Worm (Caenorhabditis elegans) whole organism, early embryonic: ENCODE data around the gene F52H2.1.
A peak's percentile ranks its signal among the peaks of the same experiment; 100 is the strongest.

Experiments
- B0310.2 ChIP-seq: sonication (generic microtip); optimal IDR thresholded peaks from 2 replicates; lab custom pipeline; 2016; ENCODE audit warnings: mild to moderate bottlenecking, missing genetic modification characterization, missing compliant biosample characterization
- F13C5.2 ChIP-seq: sonication (generic microtip); optimal IDR thresholded peaks from 2 replicates; lab custom pipeline; 2017; ENCODE audit warnings: mild to moderate bottlenecking, missing genetic modification characterization, inconsistent platforms, missing compliant biosample characterization
- aly-1 ChIP-seq: sonication (generic microtip); optimal IDR thresholded peaks from 2 replicates; lab custom pipeline; 2016; ENCODE audit warnings: missing genetic modification characterization, missing compliant biosample characterization
- ama-1 ChIP-seq: fragments of 150-350 bp; optimal IDR thresholded peaks from 2 replicates; lab custom pipeline; 2014
- ceh-13 ChIP-seq: fragments of 200-800 bp; sonication (Bioruptor generic); optimal IDR thresholded peaks from 2 replicates; lab custom pipeline; 2018; ENCODE audit warnings: mild to moderate bottlenecking, missing genetic modification characterization, missing compliant biosample characterization
- ceh-36 ChIP-seq: sonication (generic microtip); optimal IDR thresholded peaks from 2 replicates; lab custom pipeline; 2016; ENCODE audit warnings: missing genetic modification characterization, inconsistent platforms, missing compliant biosample characterization
- ets-7 ChIP-seq: sonication (generic microtip); optimal IDR thresholded peaks from 2 replicates; lab custom pipeline; 2016; ENCODE audit warnings: missing genotype, missing genetic modification characterization, missing compliant biosample characterization
- flt-1 ChIP-seq: fragments of 200-800 bp; sonication (Bioruptor generic); IDR thresholded peaks from 2 replicates; pipeline ENCODE4 v1.3.6; 2022; ENCODE audit warnings: missing genetic modification characterization, missing compliant biosample characterization
- hmbx-1 ChIP-seq: sonication (generic microtip); optimal IDR thresholded peaks from 2 replicates; lab custom pipeline; 2016; ENCODE audit warnings: mild to moderate bottlenecking, missing genetic modification characterization, missing compliant biosample characterization
- hmg-4 ChIP-seq: fragments of 200-800 bp; sonication (Bioruptor generic); optimal IDR thresholded peaks from 2 replicates; lab custom pipeline; 2018; ENCODE audit warnings: mild to moderate bottlenecking, missing genetic modification characterization, missing compliant biosample characterization
- hnd-1 ChIP-seq: sonication (generic microtip); optimal IDR thresholded peaks from 2 replicates; lab custom pipeline; 2016; ENCODE audit warnings: missing genetic modification characterization, missing compliant biosample characterization
- pes-1 ChIP-seq: fragments of 200-800 bp; sonication (Bioruptor generic); IDR thresholded peaks from 2 replicates; pipeline ENCODE4 v1.3.6; 2022; ENCODE audit warnings: missing genetic modification reagents, missing genetic modification characterization, missing compliant biosample characterization
- scrt-1 ChIP-seq: fragments of 200-800 bp; sonication (Bioruptor generic); IDR thresholded peaks from 2 replicates; pipeline ENCODE4 v1.3.6; 2022; ENCODE audit warnings: missing genetic modification characterization, missing compliant biosample characterization
- sea-1 ChIP-seq: fragments of 200-800 bp; sonication (Bioruptor generic); conservative IDR thresholded peaks from 2 replicates; pipeline ENCODE4 v1.3.6; 2022; ENCODE audit warnings: missing genetic modification characterization, missing compliant biosample characterization
- tbx-11 ChIP-seq: fragments of 200-800 bp; sonication (Bioruptor generic); IDR thresholded peaks from 2 replicates; pipeline ENCODE4 v1.3.6; 2022; ENCODE audit warnings: missing genetic modification characterization, missing compliant biosample characterization
- tbx-37 ChIP-seq: fragments of 200-800 bp; sonication (Bioruptor generic); conservative IDR thresholded peaks from 2 replicates; pipeline ENCODE4 v1.3.6; 2022; ENCODE audit warnings: missing genetic modification reagents, missing genetic modification characterization, missing compliant biosample characterization
- tra-4 ChIP-seq: sonication (generic microtip); optimal IDR thresholded peaks from 2 replicates; lab custom pipeline; 2017; ENCODE audit warnings: missing genetic modification characterization, missing compliant biosample characterization

F52H2.1 gene

DNA sequence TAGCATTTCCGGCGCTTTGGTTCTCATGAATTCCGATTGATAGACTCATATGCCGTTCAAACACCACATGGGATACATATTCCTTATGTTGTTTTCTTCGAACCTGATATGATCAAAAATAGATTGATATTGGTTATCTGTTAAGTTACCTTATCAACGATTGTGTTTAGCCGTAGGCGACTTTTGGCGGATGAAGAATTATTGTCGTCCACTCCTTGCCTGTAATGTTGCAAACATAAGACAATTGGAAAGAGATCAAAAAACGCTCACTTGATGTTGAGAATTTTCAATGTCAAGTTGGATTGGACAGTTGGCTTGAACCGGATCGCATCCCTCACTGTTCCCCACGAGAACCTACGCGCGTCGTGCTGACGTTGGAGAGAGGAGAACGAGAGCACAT is 5.1 kb upstream of the F52H2.1 start:
- no peak for TF ChIP-seq hnd-1 (tag; lab: Kevin White, UChicago)
- TF ChIP-seq ceh-13 = no peak
- no peak for TF ChIP-seq tra-4 (tag; lab: Kevin White, UChicago)
- no peak for TF ChIP-seq tbx-37 (GFP tag; lab: Robert Waterston, UW)
- TF ChIP-seq hmg-4 (GFP tag; lab: Kevin White, UChicago) = no peak
- TF ChIP-seq hmbx-1 (tag; lab: Kevin White, UChicago) = no peak
- TF ChIP-seq ama-1 = no peak
- TF ChIP-seq scrt-1 (GFP tag; lab: Robert Waterston, UW) = no peak
- no peak for TF ChIP-seq ets-7 (tag; lab: Kevin White, UChicago)
- TF ChIP-seq F13C5.2 (tag; lab: Kevin White, UChicago) = no peak
- no peak for TF ChIP-seq sea-1
- no peak for TF ChIP-seq tbx-11 (GFP tag; lab: Robert Waterston, UW)
- TF ChIP-seq pes-1 (GFP tag; lab: Robert Waterston, UW) = no peak
- no peak for TF ChIP-seq aly-1 (tag; lab: Kevin White, UChicago)
- TF ChIP-seq B0310.2 (tag; lab: Kevin White, UChicago) = no peak
- TF ChIP-seq ceh-36 (tag; lab: Kevin White, UChicago) = no peak
- TF ChIP-seq flt-1 = no peak

DNA sequence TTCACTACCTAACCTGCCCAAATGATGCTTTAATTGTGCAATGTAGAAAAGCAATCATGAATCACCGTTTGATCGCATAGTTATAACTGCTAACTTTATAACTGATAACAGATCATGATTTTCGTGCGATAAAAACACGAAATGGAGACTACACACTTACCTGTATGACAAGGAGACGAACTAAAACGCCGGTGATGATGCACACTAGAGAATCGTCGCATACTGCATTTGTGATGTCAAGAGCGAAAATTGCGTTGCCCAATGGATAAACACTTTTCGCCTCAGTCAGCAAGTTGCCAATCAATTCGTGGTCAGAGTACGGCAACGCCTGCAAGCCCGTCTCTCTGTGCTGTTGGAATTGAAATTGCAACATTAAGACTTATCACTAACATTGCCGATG is 3.9 kb upstream of the F52H2.1 start:
- TF ChIP-seq sea-1 (no peak), scrt-1 (GFP tag; lab: Robert Waterston, UW) (no peak), ets-7 (tag; lab: Kevin White, UChicago) (no peak), ama-1 (no peak), tra-4 (tag; lab: Kevin White, UChicago) (no peak), hmbx-1 (tag; lab: Kevin White, UChicago) (no peak), pes-1 (GFP tag; lab: Robert Waterston, UW) (no peak), flt-1 (no peak), hmg-4 (GFP tag; lab: Kevin White, UChicago) (no peak)

DNA sequence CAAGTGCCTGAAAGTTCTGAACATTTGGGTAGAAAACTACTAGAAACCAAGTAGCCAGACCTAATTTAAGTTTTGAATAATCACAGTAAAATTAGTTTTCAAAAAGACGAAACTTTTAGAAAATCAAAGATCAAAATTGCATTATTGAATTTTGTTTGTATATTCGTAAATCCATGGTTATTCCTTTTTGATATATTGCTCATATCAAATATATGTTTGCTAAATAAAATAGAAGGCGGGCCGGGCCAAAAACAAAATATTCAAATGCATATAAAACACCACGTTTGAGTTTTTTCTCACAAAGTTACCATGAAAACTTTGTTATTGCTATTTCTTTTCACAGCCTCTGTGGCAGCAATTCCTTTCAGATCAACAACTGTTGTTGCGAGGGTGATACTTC is 4.5 kb downstream of the F52H2.1 start, which contains the start of gene ttr-42:
ttr-42 (plus strand) TSS at position 301 of the 400 bp plus-strand sequence.
- TF ChIP-seq ceh-13 (no peak), ceh-36 (tag; lab: Kevin White, UChicago) (no peak), ets-7 (tag; lab: Kevin White, UChicago) (no peak), flt-1 (no peak), B0310.2 (tag; lab: Kevin White, UChicago) (no peak), scrt-1 (GFP tag; lab: Robert Waterston, UW) (no peak), aly-1 (tag; lab: Kevin White, UChicago) (no peak), hmg-4 (GFP tag; lab: Kevin White, UChicago) (no peak), F13C5.2 (tag; lab: Kevin White, UChicago) (no peak)

DNA sequence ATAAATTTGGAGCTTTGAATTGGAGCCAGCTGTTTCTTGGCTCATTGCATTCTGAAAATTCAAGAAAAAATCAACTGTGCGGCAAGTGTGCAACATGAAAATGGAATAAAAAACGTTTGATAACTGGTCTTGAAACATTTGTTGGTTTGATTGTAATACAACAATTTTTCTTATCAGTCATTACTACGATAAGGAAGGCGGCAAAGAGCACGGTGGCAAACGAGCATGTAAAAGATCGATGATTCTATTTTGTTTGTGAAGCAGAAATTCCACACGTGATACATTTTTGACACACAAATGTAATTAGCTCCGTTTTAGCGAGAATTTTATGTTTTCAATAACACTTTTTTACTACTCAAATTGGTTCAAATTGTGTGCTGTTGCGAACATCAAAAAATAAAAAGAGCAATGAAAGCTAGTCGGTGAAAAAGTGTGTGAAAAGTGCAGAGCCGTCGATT is 7.7 kb downstream of the F52H2.1 start, which contains the start of gene H01M10.1:
H01M10.1 (minus strand) TSS at position 51 of the 458 bp plus-strand sequence.
- TF ChIP-seq ceh-36 (tag; lab: Kevin White, UChicago) (no peak), sea-1 (no peak), B0310.2 (tag; lab: Kevin White, UChicago) (no peak), tbx-37 (GFP tag; lab: Robert Waterston, UW) (no peak), tbx-11 (GFP tag; lab: Robert Waterston, UW) (no peak), pes-1 (GFP tag; lab: Robert Waterston, UW) (no peak), ama-1 (no peak), ceh-13 (no peak), scrt-1 (GFP tag; lab: Robert Waterston, UW) (no peak), tra-4 (tag; lab: Kevin White, UChicago) (no peak), hmbx-1 (tag; lab: Kevin White, UChicago) (no peak), flt-1 (no peak), ets-7 (tag; lab: Kevin White, UChicago) (no peak), aly-1 (tag; lab: Kevin White, UChicago) (no peak), hnd-1 (tag; lab: Kevin White, UChicago) (no peak), F13C5.2 (tag; lab: Kevin White, UChicago) (no peak), hmg-4 (GFP tag; lab: Kevin White, UChicago) (no peak)

DNA sequence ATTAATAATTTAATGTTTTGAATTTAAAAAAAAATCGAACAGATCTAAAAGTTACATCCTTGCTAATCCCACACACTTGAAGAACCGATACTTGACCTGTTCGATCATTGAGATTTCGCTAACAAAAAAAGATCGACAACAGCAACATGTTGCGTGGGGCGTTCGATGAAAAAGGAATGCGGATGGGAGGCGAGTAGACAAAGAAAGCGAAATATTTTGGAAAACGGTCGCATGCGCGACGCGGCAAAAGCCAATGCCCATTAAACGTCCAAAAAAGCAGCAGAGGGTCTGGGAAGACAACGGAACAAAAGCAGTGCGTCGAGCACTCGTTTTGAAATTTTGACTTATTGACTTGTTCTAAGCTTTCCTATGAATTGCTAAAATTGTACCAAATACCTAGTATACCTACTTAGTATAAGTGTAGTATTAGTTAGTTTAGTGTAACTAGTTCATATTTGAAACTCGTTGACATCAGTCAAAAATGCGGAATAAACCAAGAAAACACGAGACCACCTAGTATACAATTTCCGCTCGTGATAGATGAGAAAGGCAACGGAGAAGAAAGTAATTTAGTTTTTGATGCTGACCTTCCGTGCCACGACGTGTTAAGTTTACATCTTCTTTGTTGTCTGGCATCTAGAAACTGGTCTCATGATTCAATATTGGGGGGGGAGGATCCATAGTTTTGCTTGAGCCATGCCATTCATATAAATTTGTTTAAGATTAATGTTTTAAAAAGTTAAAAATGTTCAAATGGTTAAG is 9.1 kb downstream of the F52H2.1 start:
- TF ChIP-seq ceh-13 (no peak), ceh-36 (tag; lab: Kevin White, UChicago) (no peak), scrt-1 (GFP tag; lab: Robert Waterston, UW) (no peak), tbx-37 (GFP tag; lab: Robert Waterston, UW) (no peak), flt-1 (no peak), hmg-4 (GFP tag; lab: Kevin White, UChicago) (no peak)

DNA sequence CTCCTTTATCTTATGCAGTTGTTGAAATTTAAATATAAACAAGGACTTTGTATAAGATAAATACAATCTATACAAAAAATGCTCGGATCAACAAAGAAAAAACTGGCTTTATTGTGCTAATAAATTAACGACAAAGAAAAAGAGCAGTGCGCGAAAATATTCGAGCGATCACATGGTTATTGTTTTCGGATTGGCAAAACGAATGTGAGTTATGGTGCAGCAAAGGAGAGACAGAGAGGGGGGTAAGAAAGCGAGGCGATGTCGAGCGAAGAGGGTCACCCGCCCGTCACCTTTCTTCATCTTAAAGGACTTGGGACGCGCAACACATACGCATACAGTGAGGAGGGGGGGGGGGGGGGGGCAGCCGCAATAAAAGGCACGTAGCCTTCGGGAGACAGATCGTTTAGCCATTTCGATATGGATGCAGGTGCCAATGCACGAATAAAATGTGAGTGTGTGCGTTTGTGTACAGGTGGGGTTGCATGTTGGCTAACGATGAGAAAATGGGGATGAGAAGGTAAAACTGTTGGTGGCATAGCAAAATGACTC is 10.3 kb downstream of the F52H2.1 start:
- 0 out of 2 replicates have a peak, but pooled peaks have one; percentile 31 for TF ChIP-seq sea-1
- TF ChIP-seq tbx-11 (GFP tag; lab: Robert Waterston, UW) = no peak
- TF ChIP-seq hmg-4 (GFP tag; lab: Kevin White, UChicago) = peak; percentile 87
- TF ChIP-seq ceh-13 = no peak

DNA sequence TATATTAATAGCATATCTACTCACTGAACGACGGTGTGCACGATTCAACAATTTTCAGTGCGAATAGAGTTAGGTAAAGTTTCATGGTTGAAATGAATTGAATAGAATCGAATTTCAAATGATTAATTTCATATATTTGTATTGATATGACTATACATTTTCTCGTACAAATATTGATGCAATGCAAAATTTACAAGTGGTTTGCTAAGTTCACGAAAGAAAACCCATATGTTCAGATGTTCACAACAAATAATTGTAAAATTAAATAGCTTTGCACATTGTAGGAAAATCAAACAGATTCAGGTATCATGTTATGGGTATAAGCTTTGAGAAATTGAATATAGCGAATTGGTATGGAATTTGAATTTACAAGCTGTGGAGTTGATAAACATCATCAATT is 12.8 kb downstream of the F52H2.1 start, which contains the start of gene H01M10.2:
H01M10.2 (minus strand) TSS at position 101 of the 400 bp plus-strand sequence.
- no peak for TF ChIP-seq tbx-37 (GFP tag; lab: Robert Waterston, UW)
- no peak for TF ChIP-seq ceh-13
- TF ChIP-seq flt-1 = no peak
- no peak for TF ChIP-seq ets-7 (tag; lab: Kevin White, UChicago)
